Worm (Caenorhabditis elegans): ENCODE results near the gene sdf-9.

ce11 chrV:20773647-20774046 lies 24.4 kb upstream of the sdf-9 start, which contains the start of gene F38A6.5:
- no peak for TF ChIP-seq hmg-4 (GFP tag; optimal IDR thresholded peaks at IDR 0.05)
- no peak for TF ChIP-seq flt-1 (GFP tag; IDR thresholded peaks at IDR 0.05)
- TF ChIP-seq sea-1 (GFP tag; conservative IDR thresholded peaks at IDR 0.05): no peak
- no peak for TF ChIP-seq ama-1 (optimal IDR thresholded peaks at IDR 0.05)
- TF ChIP-seq tra-4 (tag; optimal IDR thresholded peaks at IDR 0.05): no peak
- no peak for TF ChIP-seq aly-1 (tag; optimal IDR thresholded peaks at IDR 0.05)
- no peak for TF ChIP-seq B0310.2 (tag; optimal IDR thresholded peaks at IDR 0.05)
- no peak for TF ChIP-seq F13C5.2 (tag; optimal IDR thresholded peaks at IDR 0.05)
- TF ChIP-seq pes-1 (GFP tag; IDR thresholded peaks at IDR 0.05): no peak
- TF ChIP-seq tbx-11 (GFP tag; IDR thresholded peaks at IDR 0.05): no peak

Data from whole organism, early embryonic.